Fruit fly (Drosophila melanogaster): ENCODE data around the gene Polr1E.

Gene Polr1E

dm6 chr3R:18274328-18275098, 27.0 kb downstream of the Polr1E start, which contains the start of the genes Vps39 and eIF1A (continued):
- TF ChIP-seq Sox102F (GFP tag; optimal IDR thresholded peaks at IDR 0.05), result no peak
- TF ChIP-seq sug (tag; optimal IDR thresholded peaks at IDR 0.05), result no peak
- no peak for TF ChIP-seq dati (GFP tag; IDR thresholded peaks at IDR 0.05)
- TF ChIP-seq zf30C (GFP tag; optimal IDR thresholded peaks at IDR 0.05), result no peak
- TF ChIP-seq da (GFP tag; optimal IDR thresholded peaks at IDR 0.05), result no peak
- peak; percentile 64 for TF ChIP-seq pho (GFP tag; optimal IDR thresholded peaks at IDR 0.05)
- TF ChIP-seq CG9215 (GFP tag; IDR thresholded peaks at IDR 0.05), result peak; percentile 48
- peak in 1 of 2 experiments; percentile 23 for TF ChIP-seq chif (GFP tag; optimal IDR thresholded peaks at IDR 0.05)
- TF ChIP-seq Myb (GFP tag; optimal IDR thresholded peaks at IDR 0.05), result peak; percentile 52
- no peak for TF ChIP-seq sc (optimal IDR thresholded peaks at IDR 0.05)
- TF ChIP-seq sc (GFP tag; optimal IDR thresholded peaks at IDR 0.05), result no peak
- TF ChIP-seq Drgx (GFP tag; IDR thresholded peaks at IDR 0.05), result no peak
- TF ChIP-seq unc-4 (GFP tag; IDR thresholded peaks at IDR 0.05; ENCODE audit: partially characterized antibody), result peak; percentile 91
- no peak for TF ChIP-seq Ptx1 (GFP tag; IDR thresholded peaks at IDR 0.05)
- peak; percentile 44 for TF ChIP-seq CG13123 (GFP tag; optimal IDR thresholded peaks at IDR 0.05)
- TF ChIP-seq CG8765 (GFP tag; IDR thresholded peaks at IDR 0.05), result no peak
- TF ChIP-seq Six4 (GFP tag; optimal IDR thresholded peaks at IDR 0.05), result no peak
- TF ChIP-seq CG4617 (GFP tag; optimal IDR thresholded peaks at IDR 0.05; ENCODE audit: borderline replicate concordance), result peak; percentile 65
- no peak for TF ChIP-seq H2.0 (GFP tag; IDR thresholded peaks at IDR 0.05)
- no peak for TF ChIP-seq hth (optimal IDR thresholded peaks at IDR 0.05)
- TF ChIP-seq rib (GFP tag; IDR thresholded peaks at IDR 0.05), result no peak
- TF ChIP-seq CG1832 (GFP tag; optimal IDR thresholded peaks at IDR 0.05), result no peak
- peak; percentile 69 for TF ChIP-seq MBD-R2 (GFP tag; IDR thresholded peaks at IDR 0.05)
- peak; percentile 58 for TF ChIP-seq ems (GFP tag; optimal IDR thresholded peaks at IDR 0.05)
- no peak for TF ChIP-seq Hr78 (GFP tag; optimal IDR thresholded peaks at IDR 0.05)
- TF ChIP-seq corto (GFP tag; optimal IDR thresholded peaks at IDR 0.05), result no peak
- peak; percentile 16 for TF ChIP-seq CG31365 (tag; optimal IDR thresholded peaks at IDR 0.05)
- TF ChIP-seq Fer1 (GFP tag; optimal IDR thresholded peaks at IDR 0.05), result no peak
- TF ChIP-seq ci (GFP tag; IDR thresholded peaks at IDR 0.05), result no peak
- TF ChIP-seq CG30020 (tag; optimal IDR thresholded peaks at IDR 0.05), result peak; percentile 57
- TF ChIP-seq row (GFP tag; IDR thresholded peaks at IDR 0.05), result peak; percentile 81
- no peak for TF ChIP-seq shn (GFP tag; optimal IDR thresholded peaks at IDR 0.05)
- TF ChIP-seq bigmax (GFP tag; optimal IDR thresholded peaks at IDR 0.05), result no peak
- no peak for TF ChIP-seq vvl (GFP tag; IDR thresholded peaks at IDR 0.05)
- peak; percentile 80 for TF ChIP-seq CG2116 (GFP tag; optimal IDR thresholded peaks at IDR 0.05)
- no peak for TF ChIP-seq caup (GFP tag; optimal IDR thresholded peaks at IDR 0.05; ENCODE audit: severe bottlenecking)
- no peak for TF ChIP-seq Hey (tag; optimal IDR thresholded peaks at IDR 0.05)
- no peak for TF ChIP-seq sima (GFP tag; optimal IDR thresholded peaks at IDR 0.05)
- TF ChIP-seq CoRest (tag; optimal IDR thresholded peaks at IDR 0.05), result peak; percentile 51
- TF ChIP-seq NfI (GFP tag; optimal IDR thresholded peaks at IDR 0.05), result peak; percentile 16
- TF ChIP-seq Ravus (GFP tag; IDR thresholded peaks at IDR 0.05), result no peak
- peak; percentile 4 for TF ChIP-seq Antp (GFP tag; optimal IDR thresholded peaks at IDR 0.05)
- peak; percentile 40; the same call in 1 of the 2 replicates for TF ChIP-seq Xrp1 (GFP tag; IDR thresholded peaks at IDR 0.05)
- TF ChIP-seq CG17361 (GFP tag; IDR thresholded peaks at IDR 0.05), result peak; percentile 46; the same call in 1 of the 3 replicates
- TF ChIP-seq MTF-1 (GFP tag; optimal IDR thresholded peaks at IDR 0.05; ENCODE audit: borderline replicate concordance), result no peak
- peak; percentile 72 for TF ChIP-seq D (optimal IDR thresholded peaks at IDR 0.05)
- no peak for TF ChIP-seq D (GFP tag; optimal IDR thresholded peaks at IDR 0.05)
- 0 out of 3 replicates have a peak, but pooled peaks have one; percentile 21 for TF ChIP-seq Aef1 (GFP tag; IDR thresholded peaks at IDR 0.05)
- TF ChIP-seq trh (GFP tag; optimal IDR thresholded peaks at IDR 0.05), result no peak
- TF ChIP-seq Sry-β (GFP tag; optimal IDR thresholded peaks at IDR 0.05), result no peak
- TF ChIP-seq CG12236 (GFP tag; optimal IDR thresholded peaks at IDR 0.05), result no peak
